Worm (Caenorhabditis elegans): ENCODE measurements around the gene prcc-1.
A peak's percentile ranks its signal among the peaks of the same experiment; 100 is the strongest.

Gene prcc-1

DNA sequence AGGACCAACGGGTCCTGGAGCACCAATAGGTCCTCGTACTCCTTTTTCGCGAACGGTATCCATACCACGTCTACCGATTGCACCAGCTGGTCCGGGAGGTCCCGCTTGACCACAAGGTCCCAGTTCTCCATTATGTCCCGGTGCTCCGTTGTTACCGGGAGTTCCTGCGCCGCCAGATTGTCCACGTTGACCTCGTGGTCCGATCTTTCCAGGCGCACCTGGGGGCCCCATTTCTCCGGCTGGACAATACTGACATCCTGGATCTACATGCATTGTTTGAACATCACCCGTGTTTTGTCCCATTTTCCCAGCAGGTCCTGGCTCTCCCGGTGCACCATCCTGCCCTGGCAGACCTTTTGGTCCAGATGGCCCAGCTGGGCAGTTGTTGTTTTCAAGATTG, 27.6 kb downstream of the prcc-1 start:
- no peak for TF ChIP-seq lin-39 (tag; optimal IDR thresholded peaks at IDR 0.05)
- no peak for TF ChIP-seq isw-1 (GFP tag; IDR thresholded peaks at IDR 0.05)
- TF ChIP-seq Y116A8C.19 (tag; optimal IDR thresholded peaks at IDR 0.05; ENCODE audit: borderline replicate concordance), result no peak
- no peak for TF ChIP-seq sup-37 (GFP tag; optimal IDR thresholded peaks at IDR 0.05)

DNA sequence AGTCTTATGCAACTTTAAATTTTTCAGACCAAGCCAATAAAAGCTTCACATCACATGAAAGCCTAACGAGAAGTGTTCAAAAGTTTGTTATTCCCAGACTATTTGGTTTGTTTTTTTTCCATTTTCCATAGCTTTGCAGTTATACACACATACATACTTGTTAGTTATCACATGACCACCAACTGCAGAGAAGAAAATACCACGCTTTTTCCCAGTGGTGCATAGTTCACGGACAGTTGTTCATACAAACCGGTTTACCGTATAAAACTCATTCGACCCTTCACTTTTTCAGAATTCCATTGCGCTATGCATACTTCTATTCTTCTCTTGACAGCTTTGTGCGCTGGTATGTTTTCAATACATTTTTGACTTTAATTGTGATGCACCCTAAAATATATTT, 29.9 kb downstream of the prcc-1 start, which contains the start of gene scl-5:
TSS of gene scl-5 (plus strand) at position 301 of the 400 bp plus-strand sequence.
- no peak for TF ChIP-seq lir-3 (tag; optimal IDR thresholded peaks at IDR 0.05; ENCODE audit: poor library complexity)
- no peak for TF ChIP-seq lin-14 (GFP tag; optimal IDR thresholded peaks at IDR 0.05)
- no peak for TF ChIP-seq ceh-90 (tag; optimal IDR thresholded peaks at IDR 0.05)
- no peak for TF ChIP-seq lin-13 (GFP tag; optimal IDR thresholded peaks at IDR 0.05)
- TF ChIP-seq pqm-1 (tag; optimal IDR thresholded peaks at IDR 0.05), result no peak
- TF ChIP-seq ets-5 (GFP tag; IDR thresholded peaks at IDR 0.05), result no peak
- TF ChIP-seq lsy-2 (tag; optimal IDR thresholded peaks at IDR 0.05), result no peak
- no peak for TF ChIP-seq nhr-12 (tag; optimal IDR thresholded peaks at IDR 0.05)
- no peak for TF ChIP-seq nhr-71 (tag; optimal IDR thresholded peaks at IDR 0.05)
- TF ChIP-seq ceh-8 (GFP tag; optimal IDR thresholded peaks at IDR 0.05), result no peak
- TF ChIP-seq F16B12.6 (tag; optimal IDR thresholded peaks at IDR 0.05), result no peak
- no peak for TF ChIP-seq unc-62 (GFP tag; optimal IDR thresholded peaks at IDR 0.05)
- TF ChIP-seq pax-3 (tag; optimal IDR thresholded peaks at IDR 0.05), result no peak
- no peak for TF ChIP-seq alr-1 (tag; optimal IDR thresholded peaks at IDR 0.05; ENCODE audit: borderline replicate concordance)
- no peak for TF ChIP-seq mef-2 (tag; optimal IDR thresholded peaks at IDR 0.05)
- no peak for TF ChIP-seq ceh-82 (tag; optimal IDR thresholded peaks at IDR 0.05)
- no peak for TF ChIP-seq fkh-10 (GFP tag; optimal IDR thresholded peaks at IDR 0.05)
- TF ChIP-seq unc-86 (tag; optimal IDR thresholded peaks at IDR 0.05), result no peak
- TF ChIP-seq hlh-17 (GFP tag; optimal IDR thresholded peaks at IDR 0.05; ENCODE audit: borderline replicate concordance), result no peak

DNA sequence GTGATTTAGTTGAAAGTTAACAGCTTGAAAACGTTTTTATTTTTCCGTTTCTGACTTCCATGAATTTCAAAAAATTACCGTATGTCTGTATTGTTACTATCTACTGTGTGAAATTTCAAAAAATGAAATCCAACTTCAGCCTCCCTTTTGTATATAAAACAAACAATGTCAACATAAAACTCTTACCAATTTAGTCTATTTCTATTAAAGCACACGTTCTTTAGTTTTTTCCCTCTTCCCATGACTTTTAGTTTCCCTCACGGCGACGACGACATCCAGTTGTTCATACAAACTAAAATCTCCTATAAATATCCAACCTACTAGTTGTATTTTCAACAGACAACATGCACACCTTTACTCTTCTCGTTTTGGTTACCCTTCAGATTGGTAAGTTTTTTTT, 34.3 kb downstream of the prcc-1 start, which contains the start of gene scl-3:
TSS of gene scl-3 (plus strand) at position 301 of the 400 bp plus-strand sequence.
- TF ChIP-seq dpl-1 (GFP tag; optimal IDR thresholded peaks at IDR 0.05), result no peak
- TF ChIP-seq unc-86 (tag; optimal IDR thresholded peaks at IDR 0.05), result no peak
- TF ChIP-seq lsy-2 (tag; optimal IDR thresholded peaks at IDR 0.05), result no peak
- TF ChIP-seq efl-1 (optimal IDR thresholded peaks at IDR 0.05), result no peak
- TF ChIP-seq efl-1 (GFP tag; optimal IDR thresholded peaks at IDR 0.05 in 1 of 2), result no peak
- no peak for TF ChIP-seq aha-1 (tag; optimal IDR thresholded peaks at IDR 0.05)
- TF ChIP-seq egl-13 (tag; optimal IDR thresholded peaks at IDR 0.05), result no peak
- TF ChIP-seq fkh-8 (tag; optimal IDR thresholded peaks at IDR 0.05), result no peak
- no peak for TF ChIP-seq pag-3 (tag; optimal IDR thresholded peaks at IDR 0.05; ENCODE audit: borderline replicate concordance, insufficient read depth)
- TF ChIP-seq unc-62 (GFP tag; optimal IDR thresholded peaks at IDR 0.05), result no peak
- no peak for TF ChIP-seq tbx-2 (tag; optimal IDR thresholded peaks at IDR 0.05)
- no peak for TF ChIP-seq C34B4.2 (tag; optimal IDR thresholded peaks at IDR 0.05)
- TF ChIP-seq nhr-11 (tag; optimal IDR thresholded peaks at IDR 0.05), result no peak
- no peak for TF ChIP-seq nhr-28 (tag; optimal IDR thresholded peaks at IDR 0.05)
- TF ChIP-seq F16B12.6 (tag; optimal IDR thresholded peaks at IDR 0.05), result no peak
- no peak for TF ChIP-seq tlp-1 (tag; optimal IDR thresholded peaks at IDR 0.05)
- TF ChIP-seq xbp-1 (tag; optimal IDR thresholded peaks at IDR 0.05), result no peak
- TF ChIP-seq mab-9 (GFP tag; IDR thresholded peaks at IDR 0.05), result no peak

DNA sequence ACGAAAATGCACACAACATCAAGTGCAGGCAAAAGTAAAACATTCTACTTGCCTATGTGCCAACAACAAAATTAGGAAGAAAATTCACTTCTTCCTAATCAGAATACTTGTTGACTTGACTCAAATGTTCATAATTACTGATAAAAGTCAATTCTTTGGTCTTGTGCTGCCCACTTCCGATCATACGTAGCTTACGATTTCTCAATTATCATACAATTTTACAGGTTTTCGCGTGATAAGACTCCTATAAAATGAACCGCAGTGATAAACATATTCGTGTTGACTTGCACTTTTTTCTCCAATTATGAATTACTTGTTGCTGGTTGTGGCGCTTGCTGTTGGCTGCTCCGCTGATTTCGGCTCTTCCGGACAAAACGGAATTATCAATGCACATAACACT, 36.2 kb downstream of the prcc-1 start, which contains the start of gene scl-2:
TSS of gene scl-2 (plus strand) at position 293 of the 400 bp plus-strand sequence.
- TF ChIP-seq nhr-19 (GFP tag; conservative IDR thresholded peaks at IDR 0.05) (no peak), skn-1 (tag; optimal IDR thresholded peaks at IDR 0.05) (no peak), elt-2 (tag; optimal IDR thresholded peaks at IDR 0.05) (peak; percentile 99), ceh-63 (GFP tag; optimal IDR thresholded peaks at IDR 0.05) (no peak), lin-35 (GFP tag; optimal IDR thresholded peaks at IDR 0.05) (peak in 1 of 2 experiments; percentile 36), tlp-1 (tag; optimal IDR thresholded peaks at IDR 0.05) (peak; percentile 68), aly-2 (tag; optimal IDR thresholded peaks at IDR 0.05) (no peak), dsc-1 (tag; optimal IDR thresholded peaks at IDR 0.05) (no peak), efl-1 (optimal IDR thresholded peaks at IDR 0.05) (no peak), efl-1 (GFP tag; optimal IDR thresholded peaks at IDR 0.05 in 1 of 2) (peak in 1 of 2 experiments; percentile 35), mab-9 (GFP tag; IDR thresholded peaks at IDR 0.05) (no peak), mef-2 (tag; optimal IDR thresholded peaks at IDR 0.05) (no peak), mdl-1 (tag; optimal IDR thresholded peaks at IDR 0.05) (peak in 1 of 2 experiments; percentile 0), jun-1 (tag; optimal IDR thresholded peaks at IDR 0.05) (peak; percentile 80)
